Worm (Caenorhabditis elegans): ENCODE results near the gene B0496.11.

DNA sequence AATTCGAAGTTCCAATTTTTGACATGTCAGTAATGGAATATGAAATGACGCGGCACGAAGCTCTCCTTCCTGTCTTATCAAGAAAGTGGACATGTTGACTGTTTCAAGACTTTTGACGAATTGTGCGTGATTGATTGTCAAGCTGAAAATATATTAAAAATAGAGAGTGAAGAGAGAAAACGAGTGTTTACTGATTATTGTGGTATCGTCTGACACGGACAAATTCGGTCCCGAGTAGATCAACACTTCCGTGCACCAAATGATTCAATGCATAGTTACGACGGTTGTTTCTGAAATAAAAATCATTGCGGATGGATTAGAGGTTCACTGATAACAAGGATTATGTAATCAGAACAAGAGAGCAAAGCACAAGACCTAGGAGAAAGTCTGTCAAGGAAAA is 33.4 kb upstream of the B0496.11 start:
- TF ChIP-seq nhr-25 (tag; optimal IDR thresholded peaks at IDR 0.05) (no peak), ztf-11 (tag; optimal IDR thresholded peaks at IDR 0.05) (no peak), nhr-43 (tag; optimal IDR thresholded peaks at IDR 0.05; ENCODE audit: poor library complexity, severe bottlenecking) (no peak), tbx-2 (tag; optimal IDR thresholded peaks at IDR 0.05) (no peak), pqm-1 (tag; optimal IDR thresholded peaks at IDR 0.05) (peak; percentile 36), elt-1 (tag; optimal IDR thresholded peaks at IDR 0.05) (no peak), nhr-11 (tag; optimal IDR thresholded peaks at IDR 0.05) (no peak), ztf-4 (tag; optimal IDR thresholded peaks at IDR 0.05) (no peak), ceh-9 (tag; optimal IDR thresholded peaks at IDR 0.05) (no peak), unc-62 (GFP tag; optimal IDR thresholded peaks at IDR 0.05) (no peak), mml-1 (tag; optimal IDR thresholded peaks at IDR 0.05) (no peak), ceh-16 (tag; optimal IDR thresholded peaks at IDR 0.05) (no peak)

Data from whole organism, L3 larva.